Fruit fly (Drosophila melanogaster) whole organism: Measurements from ENCODE around the gene dj-1beta.

Experiments
- CG8478 ChIP-seq: fragments of >200 bp; optimal IDR thresholded peaks from 2 replicates; lab custom pipeline; 2018; ENCODE audit warnings: inconsistent platforms
- Dll ChIP-seq: fragments of >200 bp; optimal IDR thresholded peaks from 2 replicates; lab custom pipeline; 2017
- EcR ChIP-seq, 2 experiments: fragments of >200 bp; optimal IDR thresholded peaks; 2 replicates each; lab custom pipeline; 2017; ENCODE audit warnings: missing biosample characterization in 2 of 2, missing genetic modification characterization in 2 of 2, missing genetic modification reagents in 2 of 2
- pan ChIP-seq: fragments of >200 bp; optimal IDR thresholded peaks from 2 replicates; lab custom pipeline; 2017
- psq ChIP-seq: fragments of >200 bp; optimal IDR thresholded peaks from 2 replicates; lab custom pipeline; 2017
- usp ChIP-seq: fragments of >200 bp; optimal IDR thresholded peaks from 2 replicates; lab custom pipeline; 2017; ENCODE audit warnings: missing biosample characterization, missing genetic modification characterization, mixed read lengths

The dj-1beta gene

dm6 chr3R:30844436-30844835 lies 37.5 kb downstream of the dj-1beta start:
- TF ChIP-seq pan (lab: Kevin White, UChicago), result no peak
- TF ChIP-seq usp (GFP tag; lab: Kevin White, UChicago), result no peak
- TF ChIP-seq Dll (lab: Kevin White, UChicago), result no peak
- TF ChIP-seq CG8478 (lab: Kevin White, UChicago), result no peak
- TF ChIP-seq psq, result no peak
- TF ChIP-seq EcR (GFP tag; optimal IDR thresholded peaks at IDR 0.05; lab: Kevin White, UChicago), result no peak

DNA sequence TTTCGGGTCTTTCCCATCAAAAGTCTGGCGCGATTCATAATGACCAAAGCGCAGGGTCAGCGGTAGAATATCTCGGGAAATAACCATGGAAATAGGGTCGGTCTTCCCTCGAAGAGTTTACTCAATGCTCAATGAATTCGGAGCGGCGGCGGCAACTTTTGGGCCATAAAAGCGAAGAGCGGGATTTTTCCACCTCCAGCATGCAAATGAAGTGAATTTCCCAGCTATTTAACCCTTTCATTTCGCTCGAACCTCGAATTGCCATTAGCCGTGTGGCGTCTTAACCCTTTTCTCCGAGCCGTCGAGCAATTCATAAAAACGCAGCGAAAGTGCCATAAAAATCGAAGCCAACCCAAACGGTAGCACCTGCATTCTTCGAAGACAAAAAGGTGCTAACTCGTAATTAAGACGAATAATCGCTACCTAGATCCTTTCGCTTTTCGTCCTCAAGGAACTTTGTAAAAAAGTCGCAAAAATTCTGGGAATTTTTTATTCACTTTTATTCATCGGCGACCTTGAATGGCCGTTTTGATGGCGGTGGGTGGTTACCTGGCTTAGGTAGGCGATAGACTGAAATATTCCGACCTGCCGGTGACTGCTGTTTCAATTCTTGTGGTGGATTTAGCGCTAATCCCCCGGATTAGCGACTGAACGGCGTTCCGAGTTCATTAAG lies 42.7 kb downstream of the dj-1beta start:
- TF ChIP-seq Dll (lab: Kevin White, UChicago) (no peak), EcR (GFP tag; optimal IDR thresholded peaks at IDR 0.05; lab: Kevin White, UChicago) (no peak)

DNA sequence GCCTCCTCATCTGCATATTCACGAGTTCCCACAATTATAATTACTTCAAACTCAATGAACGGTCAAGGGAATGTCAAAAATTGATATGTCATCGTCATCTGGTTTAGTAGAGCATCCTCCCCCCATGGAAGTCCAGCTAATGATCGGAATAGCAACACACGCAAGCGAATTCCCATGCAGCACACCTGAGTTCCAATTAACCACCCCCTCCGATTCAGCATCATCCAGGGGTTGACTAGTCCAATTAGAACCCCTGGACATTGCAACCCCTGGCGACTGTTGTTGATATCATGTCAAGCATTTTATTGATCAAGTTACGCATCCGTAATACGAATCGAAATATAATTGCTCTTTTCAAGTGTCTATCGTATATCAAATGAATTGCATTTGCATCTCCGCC lies 43.5 kb downstream of the dj-1beta start:
- TF ChIP-seq EcR (GFP tag; optimal IDR thresholded peaks at IDR 0.05; lab: Kevin White, UChicago), result no peak
- TF ChIP-seq Dll (lab: Kevin White, UChicago), result no peak
- TF ChIP-seq psq, result no peak
- no peak for TF ChIP-seq CG8478 (lab: Kevin White, UChicago)
- no peak for TF ChIP-seq usp (GFP tag; lab: Kevin White, UChicago)
- no peak for TF ChIP-seq pan (lab: Kevin White, UChicago)

dm6 chr3R:30851843-30852365 lies 45.0 kb downstream of the dj-1beta start, which contains the start of gene tll:
Gene tll (plus strand): TSS chr3R:30852315.
- TF ChIP-seq CG8478 (lab: Kevin White, UChicago) (no peak), Dll (lab: Kevin White, UChicago) (no peak)

- TF ChIP-seq CG8478 (lab: Kevin White, UChicago), result no peak
- no peak for TF ChIP-seq Dll (lab: Kevin White, UChicago)
- TF ChIP-seq pan (lab: Kevin White, UChicago), result no peak
- no peak for TF ChIP-seq EcR (GFP tag; optimal IDR thresholded peaks at IDR 0.05; lab: Kevin White, UChicago)
- TF ChIP-seq usp (GFP tag; lab: Kevin White, UChicago), result no peak
- TF ChIP-seq psq, result no peak
Observed at dm6 chr3R:30855176-30855575, 48.3 kb downstream of the dj-1beta start.

DNA sequence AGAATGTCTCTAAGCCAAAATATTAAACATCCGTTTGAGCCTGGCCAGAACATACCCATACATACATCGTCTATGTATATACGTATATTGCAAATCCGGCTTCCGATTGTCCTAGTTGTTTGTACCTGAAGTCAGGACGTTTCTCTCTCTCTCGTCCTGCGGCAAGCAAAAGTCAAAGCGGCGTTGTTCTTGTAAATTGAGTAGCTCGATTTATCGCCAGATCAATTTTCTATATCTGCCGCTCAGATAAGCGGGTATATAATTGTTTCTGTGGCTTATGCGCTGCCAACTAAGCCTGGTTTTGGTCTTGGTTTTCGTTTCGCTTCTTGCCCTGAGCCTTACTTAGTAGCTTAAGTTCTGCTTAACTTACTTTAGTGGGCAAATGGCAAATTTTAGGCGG lies 49.7 kb downstream of the dj-1beta start:
- TF ChIP-seq Dll (lab: Kevin White, UChicago) (no peak), pan (lab: Kevin White, UChicago) (no peak), usp (GFP tag; lab: Kevin White, UChicago) (no peak), psq (no peak), EcR (GFP tag; optimal IDR thresholded peaks at IDR 0.05; lab: Kevin White, UChicago) (no peak), CG8478 (lab: Kevin White, UChicago) (no peak)
